Worm (Caenorhabditis elegans): ENCODE measurements around the gene T25C12.3.

Gene T25C12.3

DNA sequence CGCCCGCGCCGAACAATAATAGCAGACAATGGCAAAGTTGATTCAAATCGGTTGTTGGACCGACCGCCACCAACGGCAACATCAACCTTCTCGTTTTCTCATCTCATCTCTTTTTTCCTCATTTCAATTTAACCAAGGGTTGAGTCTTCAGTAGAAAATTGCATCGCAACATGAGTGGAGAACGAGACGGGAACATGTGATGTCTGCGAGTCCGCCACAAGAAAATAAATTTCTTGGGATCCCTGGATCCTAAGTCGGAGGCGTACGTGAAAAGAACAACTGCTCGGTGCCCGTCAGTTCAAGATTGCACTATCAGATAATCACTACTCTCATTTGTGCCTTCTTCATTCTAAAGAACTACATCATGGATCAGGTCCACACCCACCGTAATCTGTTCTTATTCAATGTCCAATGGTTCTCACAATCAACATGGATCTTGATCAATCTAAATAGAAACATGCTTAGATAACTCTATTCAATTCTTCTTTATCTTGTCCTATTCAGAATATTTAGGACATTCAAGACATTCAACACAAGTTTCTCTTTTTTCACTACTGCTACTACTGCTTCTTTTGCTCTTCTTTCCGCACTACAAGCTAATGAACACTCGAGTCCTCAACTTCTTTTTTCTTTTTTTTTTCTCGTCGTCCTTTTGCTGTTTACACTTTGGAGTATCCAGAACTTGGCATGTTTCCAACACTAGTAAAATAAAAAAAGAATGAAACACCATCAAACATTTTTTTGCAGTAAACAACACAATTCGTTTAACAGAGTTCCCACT is 25.0 kb downstream of the T25C12.3 start (continued):
- TF ChIP-seq mdl-1 (tag; optimal IDR thresholded peaks at IDR 0.05) (peak in 1 of 2 experiments; percentile 44), nhr-20 (tag; optimal IDR thresholded peaks at IDR 0.05) (peak; percentile 39), jun-1 (tag; optimal IDR thresholded peaks at IDR 0.05) (no peak), nhr-85 (tag) (no peak), skn-1 (tag; optimal IDR thresholded peaks at IDR 0.05) (no peak), efl-1 (optimal IDR thresholded peaks at IDR 0.05) (no peak), efl-1 (GFP tag; optimal IDR thresholded peaks at IDR 0.05 in 1 of 2) (peak in 1 of 2 experiments; percentile 37), nhr-19 (GFP tag; conservative IDR thresholded peaks at IDR 0.05) (peak; percentile 34; the same call in 1 of the 2 replicates), lin-39 (tag; optimal IDR thresholded peaks at IDR 0.05) (no peak)

DNA sequence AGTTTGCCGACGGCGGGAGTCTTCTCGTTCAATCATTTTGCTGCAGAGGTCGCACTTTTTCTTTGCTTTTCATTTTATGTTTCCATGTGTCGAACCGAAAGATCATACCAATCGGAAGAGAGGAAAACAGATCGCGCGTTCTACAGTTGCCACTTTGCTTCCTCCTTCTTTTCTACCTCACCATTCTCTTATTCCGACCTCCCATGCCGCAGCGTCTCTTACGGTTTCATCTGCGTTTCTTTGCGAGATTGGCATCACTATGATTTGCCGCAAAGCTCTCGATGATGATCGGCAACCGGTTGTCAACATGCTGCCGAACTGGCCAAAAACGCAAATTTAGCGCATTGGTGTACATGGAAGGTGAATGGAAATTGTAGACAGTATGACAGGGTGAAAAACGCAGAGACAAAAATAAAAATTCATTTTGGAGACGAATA is 25.6 kb downstream of the T25C12.3 start:
- TF ChIP-seq hlh-17 (GFP tag; optimal IDR thresholded peaks at IDR 0.05; ENCODE audit: borderline replicate concordance) (no peak), alr-1 (tag; optimal IDR thresholded peaks at IDR 0.05; ENCODE audit: borderline replicate concordance) (no peak), nhr-84 (tag; optimal IDR thresholded peaks at IDR 0.05) (no peak), C34B4.2 (tag; optimal IDR thresholded peaks at IDR 0.05) (no peak), pax-3 (tag; optimal IDR thresholded peaks at IDR 0.05) (no peak), swsn-7 (tag; optimal IDR thresholded peaks at IDR 0.05) (no peak), pag-3 (tag; optimal IDR thresholded peaks at IDR 0.05; ENCODE audit: borderline replicate concordance, insufficient read depth) (no peak), unc-30 (tag; optimal IDR thresholded peaks at IDR 0.05) (no peak), nhr-90 (tag; optimal IDR thresholded peaks at IDR 0.05; ENCODE audit: poor library complexity) (peak; percentile 8), ets-5 (GFP tag; IDR thresholded peaks at IDR 0.05) (no peak), C16A3.4 (tag; optimal IDR thresholded peaks at IDR 0.05) (no peak), blmp-1 (tag; optimal IDR thresholded peaks at IDR 0.05) (peak; percentile 67), ceh-90 (tag; optimal IDR thresholded peaks at IDR 0.05) (no peak), isw-1 (GFP tag; IDR thresholded peaks at IDR 0.05) (no peak), nhr-71 (tag; optimal IDR thresholded peaks at IDR 0.05) (peak; percentile 11), fkh-8 (tag; optimal IDR thresholded peaks at IDR 0.05) (no peak), unc-62 (GFP tag; optimal IDR thresholded peaks at IDR 0.05) (no peak), ces-1 (GFP tag; optimal IDR thresholded peaks at IDR 0.05) (no peak), jun-1 (tag; optimal IDR thresholded peaks at IDR 0.05) (no peak), mef-2 (tag; optimal IDR thresholded peaks at IDR 0.05) (no peak), lin-14 (GFP tag; optimal IDR thresholded peaks at IDR 0.05) (peak; percentile 96), aly-2 (tag; optimal IDR thresholded peaks at IDR 0.05) (no peak), nhr-77 (tag; optimal IDR thresholded peaks at IDR 0.05) (no peak), nhr-47 (tag; optimal IDR thresholded peaks at IDR 0.05) (no peak), lin-15B (tag; optimal IDR thresholded peaks at IDR 0.05) (no peak), hlh-4 (tag; optimal IDR thresholded peaks at IDR 0.05) (no peak), elt-3 (tag; optimal IDR thresholded peaks at IDR 0.05) (peak in 1 of 6 experiments; percentile 47), nhr-85 (tag) (peak; percentile 87), snu-23 (GFP tag; optimal IDR thresholded peaks at IDR 0.05) (peak; percentile 9), elt-2 (tag; optimal IDR thresholded peaks at IDR 0.05) (no peak), grh-1 (GFP tag; IDR thresholded peaks at IDR 0.05) (no peak), ceh-63 (GFP tag; optimal IDR thresholded peaks at IDR 0.05) (no peak), F16B12.6 (tag; optimal IDR thresholded peaks at IDR 0.05) (no peak), nhr-20 (tag; optimal IDR thresholded peaks at IDR 0.05) (peak; percentile 18), fkh-10 (GFP tag; optimal IDR thresholded peaks at IDR 0.05) (no peak), ceh-82 (tag; optimal IDR thresholded peaks at IDR 0.05) (no peak), snpc-4 (tag; optimal IDR thresholded peaks at IDR 0.05) (no peak), C04F5.9 (tag; optimal IDR thresholded peaks at IDR 0.05) (no peak), vab-15 (tag; optimal IDR thresholded peaks at IDR 0.05) (no peak), lir-3 (tag; optimal IDR thresholded peaks at IDR 0.05; ENCODE audit: poor library complexity) (no peak), unc-98 (GFP tag; IDR thresholded peaks at IDR 0.05) (no peak), hpl-2 (GFP tag; optimal IDR thresholded peaks at IDR 0.05) (no peak), zag-1 (tag; optimal IDR thresholded peaks at IDR 0.05) (no peak), ztf-4 (tag; optimal IDR thresholded peaks at IDR 0.05) (no peak)
